Fruit fly (Drosophila melanogaster) whole organism, embryonic: ENCODE data around the gene Scgalpha.
A peak's percentile ranks its signal among the peaks of the same experiment; 100 is the strongest.

Experiments used
- ATbp ChIP-seq: fragments of 200-800 bp; sonication (Bioruptor generic); optimal IDR thresholded peaks from 2 replicates; lab custom pipeline; 2017; ENCODE audit warnings: missing biosample characterization, mild to moderate bottlenecking, missing genetic modification characterization, missing genetic modification reagents
- Awh ChIP-seq: fragments of 200-800 bp; sonication (Bioruptor generic); IDR thresholded peaks from 2 replicates; pipeline ENCODE4, ENCODE4 v1.3.6; 2022; ENCODE audit warnings: missing biosample characterization, missing genetic modification characterization
- Blimp-1 ChIP-seq: fragments of 200-800 bp; sonication (Bioruptor generic); optimal IDR thresholded peaks from 3 replicates; lab custom pipeline; 2018; ENCODE audit warnings: missing biosample characterization, missing genetic modification characterization, mild to moderate bottlenecking, moderate library complexity, missing genetic modification reagents
- BtbVII ChIP-seq: fragments of 200-800 bp; sonication (Bioruptor generic); optimal IDR thresholded peaks from 3 replicates; lab custom pipeline; 2017; ENCODE audit warnings: missing biosample characterization, mild to moderate bottlenecking, missing genetic modification characterization
- CG10654 ChIP-seq: fragments of 200-800 bp; sonication (Bioruptor generic); optimal IDR thresholded peaks from 2 replicates; lab custom pipeline; 2016; ENCODE audit warnings: missing biosample characterization, missing genetic modification characterization
- CG10979 ChIP-seq: fragments of 200-800 bp; sonication (Bioruptor generic); optimal IDR thresholded peaks from 2 replicates; lab custom pipeline; 2018; ENCODE audit warnings: missing biosample characterization, mild to moderate bottlenecking, missing genetic modification characterization, moderate library complexity
- CG11560 ChIP-seq: fragments of 200-800 bp; sonication (Bioruptor generic); IDR thresholded peaks from 3 replicates; pipeline ENCODE4 v1.3.6; 2022; ENCODE audit warnings: missing biosample characterization, missing genetic modification characterization
- CG13894 ChIP-seq: fragments of 200-800 bp; sonication (Bioruptor generic); optimal IDR thresholded peaks from 3 replicates; lab custom pipeline; 2018; ENCODE audit warnings: missing biosample characterization, mild to moderate bottlenecking, missing genetic modification characterization, moderate library complexity
- CG15514 ChIP-seq: fragments of 200-800 bp; sonication (Bioruptor generic); optimal IDR thresholded peaks from 3 replicates; lab custom pipeline; 2017; ENCODE audit warnings: missing biosample characterization, missing genetic modification characterization, mild to moderate bottlenecking, moderate library complexity, missing genetic modification reagents
- CG17361 ChIP-seq: fragments of 200-800 bp; sonication (Bioruptor generic); IDR thresholded peaks from 3 replicates; pipeline ENCODE4 v1.3.6; 2022; ENCODE audit warnings: missing biosample characterization, missing genetic modification characterization
- CG2116 ChIP-seq: fragments of 200-800 bp; sonication (Bioruptor generic); optimal IDR thresholded peaks from 3 replicates; lab custom pipeline; 2018; ENCODE audit warnings: missing biosample characterization, mild to moderate bottlenecking, missing genetic modification characterization
- CG2202 ChIP-seq: fragments of 200-800 bp; sonication (Bioruptor generic); optimal IDR thresholded peaks from 2 replicates; lab custom pipeline; 2018; ENCODE audit warnings: missing biosample characterization, mild to moderate bottlenecking, missing genetic modification characterization
- CG30020 ChIP-seq: fragments of 200-800 bp; optimal IDR thresholded peaks from 2 replicates; lab custom pipeline; 2019; ENCODE audit warnings: missing biosample characterization, mild to moderate bottlenecking, missing genetic modification characterization, moderate library complexity
- CG33213 ChIP-seq: fragments of 200-800 bp; sonication (Bioruptor generic); optimal IDR thresholded peaks from 3 replicates; lab custom pipeline; 2016; ENCODE audit warnings: missing biosample characterization, missing genetic modification characterization
- CG34422 ChIP-seq: fragments of 200-800 bp; sonication (Bioruptor generic); IDR thresholded peaks from 3 replicates; pipeline ENCODE4 v1.3.6; 2022; ENCODE audit warnings: missing biosample characterization, missing genetic modification characterization
- CG4707 ChIP-seq: fragments of 200-800 bp; sonication (Bioruptor generic); optimal IDR thresholded peaks from 2 replicates; lab custom pipeline; 2018; ENCODE audit warnings: missing biosample characterization, mild to moderate bottlenecking, missing genetic modification characterization, moderate library complexity
- CG4820 ChIP-seq: fragments of 200-800 bp; sonication (Bioruptor generic); optimal IDR thresholded peaks from 3 replicates; lab custom pipeline; 2016; ENCODE audit warnings: missing biosample characterization, missing genetic modification characterization
- CG6272 ChIP-seq: fragments of 200-800 bp; sonication (Bioruptor generic); IDR thresholded peaks from 2 replicates; pipeline ENCODE4 v1.3.6; 2022; ENCODE audit warnings: missing biosample characterization, missing genetic modification characterization
- CG6791 ChIP-seq: fragments of 200-800 bp; sonication (Bioruptor generic); IDR thresholded peaks from 3 replicates; pipeline ENCODE4 v1.3.6; 2022; ENCODE audit warnings: missing biosample characterization, missing genetic modification characterization; ENCODE audit not compliant: partially characterized antibody
- CG7987 ChIP-seq: fragments of 200-800 bp; sonication (Bioruptor generic); optimal IDR thresholded peaks from 2 replicates; lab custom pipeline; 2018; ENCODE audit warnings: missing biosample characterization, mild to moderate bottlenecking, missing genetic modification characterization, moderate library complexity
- CG8281 ChIP-seq: fragments of 200-800 bp; sonication (Bioruptor generic); optimal IDR thresholded peaks from 2 replicates; lab custom pipeline; 2018; ENCODE audit warnings: missing biosample characterization, mild to moderate bottlenecking, missing genetic modification characterization, moderate library complexity
- CG8924 ChIP-seq: fragments of 200-800 bp; optimal IDR thresholded peaks from 3 replicates; lab custom pipeline; 2019; ENCODE audit warnings: missing biosample characterization, mild to moderate bottlenecking, missing genetic modification characterization, moderate library complexity
- CG9727 ChIP-seq: fragments of 200-800 bp; sonication (Bioruptor generic); optimal IDR thresholded peaks from 3 replicates; lab custom pipeline; 2017; ENCODE audit warnings: missing biosample characterization, mild to moderate bottlenecking, missing genetic modification characterization
- ERR ChIP-seq: fragments of 200-800 bp; sonication (Bioruptor generic); optimal IDR thresholded peaks from 2 replicates; lab custom pipeline; 2016; ENCODE audit warnings: missing biosample characterization, missing genetic modification characterization
- HLH54F ChIP-seq: fragments of 200-800 bp; sonication (Bioruptor generic); optimal IDR thresholded peaks from 3 replicates; lab custom pipeline; 2016; ENCODE audit warnings: missing biosample characterization, missing genetic modification characterization
- Hr51 ChIP-seq, 2 experiments: fragments of 200-800 bp; sonication (Bioruptor generic); optimal IDR thresholded peaks; 2 replicates in 1 of 2; 3 replicates in 1 of 2; lab custom pipeline; 2016 to 2018; ENCODE audit warnings: missing biosample characterization in 2 of 2, missing genetic modification characterization in 2 of 2, mild to moderate bottlenecking in 1 of 2, moderate library complexity in 1 of 2
- Nf-YB ChIP-seq: fragments of 200-800 bp; sonication (Bioruptor generic); optimal IDR thresholded peaks from 3 replicates; lab custom pipeline; 2019; ENCODE audit warnings: missing biosample characterization, mild to moderate bottlenecking, missing genetic modification characterization, moderate library complexity
- Six4 ChIP-seq: fragments of 200-800 bp; sonication (Bioruptor generic); optimal IDR thresholded peaks from 2 replicates; lab custom pipeline; 2016; ENCODE audit warnings: missing biosample characterization, missing genetic modification characterization
- Taf1 ChIP-seq: fragments of 200-800 bp; sonication (Bioruptor generic); IDR thresholded peaks from 2 replicates; pipeline ENCODE4 v1.3.6; 2022; ENCODE audit warnings: missing biosample characterization, missing genetic modification characterization
- ac ChIP-seq: fragments of 200-800 bp; sonication (Bioruptor generic); optimal IDR thresholded peaks from 3 replicates; lab custom pipeline; 2017; ENCODE audit warnings: missing biosample characterization, mild to moderate bottlenecking, missing genetic modification characterization
- ash1 ChIP-seq: fragments of 200-800 bp; sonication (Bioruptor generic); optimal IDR thresholded peaks from 2 replicates; lab custom pipeline; 2018; ENCODE audit warnings: missing biosample characterization, mild to moderate bottlenecking, missing genetic modification characterization
- bsh ChIP-seq, 2 experiments: fragments of 200-800 bp; sonication (Bioruptor generic); optimal IDR thresholded peaks; 2 replicates each; lab custom pipeline; 2017 to 2018; ENCODE audit warnings: mild to moderate bottlenecking in 2 of 2, missing biosample characterization in 2 of 2, missing genetic modification characterization in 2 of 2, moderate library complexity in 1 of 2
- caup ChIP-seq: fragments of 200-800 bp; sonication (Bioruptor generic); optimal IDR thresholded peaks from 3 replicates; lab custom pipeline; 2017; ENCODE audit warnings: missing biosample characterization, mild to moderate bottlenecking, missing genetic modification characterization, moderate library complexity; ENCODE audit not compliant: severe bottlenecking
- cg ChIP-seq: fragments of 200-800 bp; sonication (Bioruptor generic); optimal IDR thresholded peaks from 3 replicates; lab custom pipeline; 2019; ENCODE audit warnings: missing biosample characterization, mild to moderate bottlenecking, missing genetic modification characterization, moderate library complexity
- dysf ChIP-seq: fragments of 200-800 bp; sonication (Bioruptor generic); IDR thresholded peaks from 3 replicates; pipeline ENCODE4 v1.3.6; 2022; ENCODE audit warnings: missing biosample characterization, missing genetic modification characterization
- fd96Cb ChIP-seq: fragments of 200-800 bp; sonication (Bioruptor generic); optimal IDR thresholded peaks from 2 replicates; lab custom pipeline; 2018; ENCODE audit warnings: missing biosample characterization, mild to moderate bottlenecking, missing genetic modification characterization, moderate library complexity
- fu2 ChIP-seq: fragments of 200-800 bp; sonication (Bioruptor generic); optimal IDR thresholded peaks from 2 replicates; lab custom pipeline; 2016; ENCODE audit warnings: missing biosample characterization, missing genetic modification characterization
- kay ChIP-seq: fragments of 200-800 bp; sonication (Bioruptor generic); optimal IDR thresholded peaks from 2 replicates; lab custom pipeline; 2016; ENCODE audit warnings: missing biosample characterization, missing genetic modification characterization
- kni ChIP-seq: fragments of 200-800 bp; sonication (Bioruptor generic); optimal IDR thresholded peaks from 3 replicates; lab custom pipeline; 2017; ENCODE audit warnings: mild to moderate bottlenecking, missing biosample characterization, missing genetic modification reagents, missing genetic modification characterization
- lab ChIP-seq: fragments of 200-800 bp; sonication (Bioruptor generic); optimal IDR thresholded peaks from 3 replicates; lab custom pipeline; 2017; ENCODE audit warnings: missing biosample characterization, missing genetic modification characterization, mild to moderate bottlenecking, moderate library complexity, missing genetic modification reagents
- nom ChIP-seq: fragments of 200-800 bp; sonication (Bioruptor generic); optimal IDR thresholded peaks from 2 replicates; lab custom pipeline; 2017; ENCODE audit warnings: missing biosample characterization, missing genetic modification characterization, mild to moderate bottlenecking, moderate library complexity, missing genetic modification reagents
- prd ChIP-seq, 3 experiments: fragments of >200 bp in 2 of 3; fragments of 200-800 bp in 1 of 3; sonication (Bioruptor generic) in 1 of 3; optimal IDR thresholded peaks in 2 of 3; IDR thresholded peaks in 1 of 3; 2 replicates in 2 of 3; 3 replicates in 1 of 3; pipeline versions ENCODE4 v1.3.6 to Lab custom; 2017 to 2022; ENCODE audit warnings: missing biosample characterization in 1 of 3, missing genetic modification characterization in 1 of 3
- ro ChIP-seq: fragments of 200-800 bp; sonication (Bioruptor generic); IDR thresholded peaks from 2 replicates; pipeline ENCODE4 v1.3.6; 2022; ENCODE audit warnings: missing biosample characterization, missing genetic modification characterization
- scrt ChIP-seq: fragments of 200-800 bp; sonication (Bioruptor generic); optimal IDR thresholded peaks from 2 replicates; lab custom pipeline; 2018; ENCODE audit warnings: missing biosample characterization, mild to moderate bottlenecking, missing genetic modification characterization, moderate library complexity
- sens ChIP-seq: fragments of 200-800 bp; sonication (Bioruptor generic); peaks from one replicate; lab custom pipeline; 2016; ENCODE audit warnings: missing biosample characterization, missing genetic modification characterization
- sqz ChIP-seq: fragments of 200-800 bp; sonication (Bioruptor generic); optimal IDR thresholded peaks from 3 replicates; lab custom pipeline; 2018; ENCODE audit warnings: missing biosample characterization, mild to moderate bottlenecking, missing genetic modification characterization
- ttk ChIP-seq: fragments of 200-800 bp; sonication (Bioruptor generic); IDR thresholded peaks from 2 replicates; pipeline ENCODE4 v2.1.2; 2022; ENCODE audit warnings: missing biosample characterization, missing genetic modification characterization
- wor ChIP-seq: fragments of 200-800 bp; sonication (Bioruptor generic); IDR thresholded peaks from 2 replicates; pipeline ENCODE4 v1.3.6; 2022; ENCODE audit warnings: missing biosample characterization, missing genetic modification characterization
- yki ChIP-seq: fragments of >200 bp; optimal IDR thresholded peaks from 3 replicates; lab custom pipeline; 2018

Gene Scgalpha

DNA sequence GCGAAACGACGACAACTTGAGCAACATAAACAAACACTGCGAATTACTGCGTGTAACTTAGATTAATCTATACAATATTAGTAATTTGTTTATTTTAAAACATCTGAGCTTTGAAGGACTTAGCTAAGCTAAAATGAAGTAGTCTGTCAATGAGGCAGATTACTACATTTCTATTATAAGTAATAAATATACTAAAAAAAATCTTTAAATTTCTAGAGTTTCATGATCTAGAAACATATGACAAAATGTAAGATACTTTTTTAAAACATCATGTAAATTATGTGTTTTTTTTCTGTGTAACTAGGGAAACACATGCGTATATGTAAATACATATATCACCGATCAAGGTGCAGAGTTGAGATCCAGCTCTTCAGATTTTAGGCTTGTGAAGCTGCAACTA is 37.1 kb upstream of the Scgalpha start (continued):
- TF ChIP-seq fu2 (GFP tag; lab: Kevin White, UChicago) (no peak), CG10979 (tag; lab: Kevin White, UChicago) (peak; percentile 51), scrt (GFP tag; lab: Kevin White, UChicago) (peak; percentile 22), CG34422 (GFP tag; lab: Robert Waterston, UW) (0 out of 3 replicates have a peak, but pooled peaks have one; percentile 34), CG2202 (tag; lab: Kevin White, UChicago) (no peak), CG30020 (tag; lab: Kevin White, UChicago) (no peak), CG9727 (peak; percentile 35), Six4 (GFP tag; lab: Kevin White, UChicago) (peak; percentile 30), Awh (0 out of 2 replicates have a peak, but pooled peaks have one; percentile 45), HLH54F (no peak), caup (GFP tag; lab: Kevin White, UChicago) (peak; percentile 52), fd96Cb (tag; lab: Kevin White, UChicago) (peak; percentile 66), ATbp (GFP tag; lab: Kevin White, UChicago) (peak; percentile 66), cg (no peak), ro (GFP tag; lab: Robert Waterston, UW) (no peak), CG6272 (no peak), CG2116 (GFP tag; lab: Kevin White, UChicago) (no peak), CG13894 (no peak), Blimp-1 (GFP tag; lab: Kevin White, UChicago) (peak; percentile 59), ERR (no peak), CG11560 (tag; lab: Robert Waterston, UW) (no peak), Hr51 (GFP tag; optimal IDR thresholded peaks at IDR 0.05; lab: Kevin White, UChicago) (peak in 1 of 2 experiments; percentile 92), CG8281 (tag; lab: Kevin White, UChicago) (peak; percentile 36), sens (GFP tag; lab: Kevin White, UChicago) (no peak), Nf-YB (GFP tag; lab: Kevin White, UChicago) (peak; percentile 44), CG33213 (GFP tag; lab: Kevin White, UChicago) (no peak), CG8924 (tag; lab: Kevin White, UChicago) (peak; percentile 62), CG10654 (GFP tag; lab: Kevin White, UChicago) (peak; percentile 40), lab (GFP tag; lab: Kevin White, UChicago) (peak; percentile 60), CG4707 (GFP tag; lab: Kevin White, UChicago) (no peak), CG15514 (GFP tag; lab: Kevin White, UChicago) (peak; percentile 31), ash1 (no peak), nom (GFP tag; lab: Kevin White, UChicago) (peak; percentile 62), kni (GFP tag; lab: Kevin White, UChicago) (no peak), ttk (GFP tag; lab: Robert Waterston, UW) (peak; percentile 25; the same call in 1 of the 2 replicates), sqz (GFP tag; lab: Kevin White, UChicago) (peak; percentile 22), CG4820 (GFP tag; lab: Kevin White, UChicago) (peak; percentile 29), dysf (peak; percentile 61; the same call in 2 of the 3 replicates), BtbVII (GFP tag; lab: Kevin White, UChicago) (no peak), Taf1 (GFP tag; lab: Robert Waterston, UW) (no peak), bsh (GFP tag; optimal IDR thresholded peaks at IDR 0.05; lab: Kevin White, UChicago) (peak; percentile 43 to 65), CG6791 (GFP tag; lab: Robert Waterston, UW) (no peak), ac (no peak), kay (no peak), prd (optimal IDR thresholded peaks at IDR 0.05; lab: Kevin White, UChicago) (no peak), prd (GFP tag; IDR thresholded peaks at IDR 0.05; lab: Robert Waterston, UW) (peak; percentile 60), wor (GFP tag; lab: Robert Waterston, UW) (0 out of 2 replicates have a peak, but pooled peaks have one; percentile 24), CG7987 (GFP tag; lab: Kevin White, UChicago) (no peak), CG17361 (GFP tag; lab: Robert Waterston, UW) (peak; percentile 71; the same call in 2 of the 3 replicates), yki (lab: Kevin White, UChicago) (no peak)
